Fruit fly (Drosophila melanogaster): ENCODE measurements around the gene Rac2.

- TF ChIP-seq h (optimal IDR thresholded peaks at IDR 0.05) (no peak), Myc (optimal IDR thresholded peaks at IDR 0.05) (no peak), psq (optimal IDR thresholded peaks at IDR 0.05) (no peak), Sin3A (optimal IDR thresholded peaks at IDR 0.05) (no peak)
Observed at dm6 chr3L:7432811-7433324, 2.1 kb downstream of the Rac2 start.

Measured in Kc167 (cell line).